Worm (Caenorhabditis elegans) whole organism, late embryonic: ENCODE results near the gene vha-7.

ENCODE experiments used
- sox-4 ChIP-seq: sonication (generic microtip); optimal IDR thresholded peaks from 2 replicates; lab custom pipeline; 2017; ENCODE audit warnings: mild to moderate bottlenecking, missing genetic modification characterization, inconsistent platforms, missing compliant biosample characterization
- ztf-16 ChIP-seq: sonication (generic microtip); optimal IDR thresholded peaks from 2 replicates; lab custom pipeline; 2017; ENCODE audit warnings: missing genetic modification characterization, missing compliant biosample characterization

DNA sequence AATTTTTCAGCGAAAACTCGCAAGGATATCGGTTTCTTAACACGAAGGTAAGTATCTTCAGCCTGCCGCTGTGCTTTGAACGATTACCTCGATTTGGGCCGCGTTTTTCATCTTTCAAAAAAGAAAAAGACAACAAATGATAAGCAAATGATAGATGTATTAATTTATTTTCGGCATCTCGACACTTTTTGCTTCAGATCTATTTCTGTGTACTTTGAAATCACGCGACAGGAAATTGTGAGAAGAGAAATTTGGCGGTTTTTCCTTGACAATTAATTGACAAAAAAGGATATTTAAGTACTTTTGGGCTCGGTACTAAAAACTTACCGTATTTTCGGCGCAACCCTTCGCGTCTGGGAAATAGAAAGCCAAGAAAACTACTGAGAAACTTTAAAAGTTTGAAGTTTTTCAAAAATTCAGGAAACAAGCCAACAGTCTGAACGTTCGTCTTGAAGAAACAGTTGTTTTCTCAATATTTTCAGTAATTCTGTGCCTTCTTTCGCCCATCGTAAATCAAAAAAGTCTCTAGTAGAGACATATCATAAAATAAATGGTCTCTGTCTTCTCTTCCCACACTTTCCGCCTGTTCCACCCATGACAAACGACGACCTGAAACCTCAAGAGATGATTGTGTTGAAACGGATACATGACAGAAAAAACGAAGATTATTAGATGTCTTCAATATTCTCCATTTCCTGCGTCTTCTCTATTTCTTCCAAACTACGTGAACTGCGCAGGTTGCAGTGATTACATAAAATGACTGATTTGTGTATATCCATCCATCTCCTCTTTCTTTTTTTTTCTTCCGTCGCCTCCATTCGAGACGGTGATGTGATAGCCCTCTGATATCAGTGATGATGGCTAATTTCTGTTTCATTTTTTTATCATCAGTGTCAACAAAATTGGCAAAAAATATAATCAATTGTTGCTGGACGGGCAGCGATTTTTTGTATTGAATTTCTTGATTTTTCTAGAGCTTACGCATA is 906 bp downstream of the vha-7 start:
- no peak for TF ChIP-seq sox-4 (tag; lab: Kevin White, UChicago)
- TF ChIP-seq ztf-16 (tag; lab: Kevin White, UChicago): no peak
